Fruit fly (Drosophila melanogaster) whole organism, embryonic: ENCODE measurements around the gene Zdhhc8.
A peak's percentile ranks its signal among the peaks of the same experiment; 100 is the strongest.

Experiments
- Abd-B ChIP-seq: fragments of 200-800 bp; sonication (Bioruptor generic); optimal IDR thresholded peaks from 2 replicates; lab custom pipeline; 2018; ENCODE audit warnings: missing biosample characterization, mild to moderate bottlenecking, missing genetic modification characterization, moderate library complexity
- Adf1 ChIP-seq: fragments of 200-800 bp; sonication (Bioruptor generic); IDR thresholded peaks from 2 replicates; pipeline ENCODE4 v1.3.6; 2022; ENCODE audit warnings: missing biosample characterization, missing genetic modification characterization
- Aef1 ChIP-seq: fragments of 200-800 bp; sonication (Bioruptor generic); IDR thresholded peaks from 3 replicates; pipeline ENCODE4 v1.3.6; 2022; ENCODE audit warnings: missing biosample characterization, missing genetic modification characterization
- CG10321 ChIP-seq: fragments of 200-800 bp; sonication (Bioruptor generic); IDR thresholded peaks from 2 replicates; pipeline ENCODE4 v1.3.6; 2022; ENCODE audit warnings: missing biosample characterization, missing genetic modification characterization
- CG10565 ChIP-seq: fragments of 200-800 bp; sonication (Bioruptor generic); optimal IDR thresholded peaks from 3 replicates; lab custom pipeline; 2016; ENCODE audit warnings: missing biosample characterization, mild to moderate bottlenecking, missing genetic modification characterization
- CG11504 ChIP-seq: fragments of 200-800 bp; sonication (Bioruptor generic); optimal IDR thresholded peaks from 3 replicates; lab custom pipeline; 2019; ENCODE audit warnings: missing biosample characterization, mild to moderate bottlenecking, missing genetic modification characterization, moderate library complexity
- CG12104 ChIP-seq: fragments of 200-800 bp; sonication (Bioruptor generic); optimal IDR thresholded peaks from 3 replicates; lab custom pipeline; 2016; ENCODE audit warnings: missing biosample characterization, missing genetic modification characterization
- CG13287 ChIP-seq: fragments of 200-800 bp; sonication (Bioruptor generic); IDR thresholded peaks from 2 replicates; pipeline ENCODE4 v1.3.6; 2022; ENCODE audit warnings: missing biosample characterization, missing genetic modification characterization; ENCODE audit not compliant: partially characterized antibody
- CG1602 ChIP-seq: fragments of 200-800 bp; sonication (Bioruptor generic); optimal IDR thresholded peaks from 3 replicates; lab custom pipeline; 2016; ENCODE audit warnings: missing biosample characterization, missing genetic modification characterization
- CG17186 ChIP-seq: fragments of 200-800 bp; sonication (Bioruptor generic); optimal IDR thresholded peaks from 3 replicates; lab custom pipeline; 2017; ENCODE audit warnings: missing biosample characterization, missing genetic modification reagents, missing genetic modification characterization
- CG17385 ChIP-seq: fragments of 200-800 bp; sonication (Bioruptor generic); optimal IDR thresholded peaks from 3 replicates; lab custom pipeline; 2018; ENCODE audit warnings: missing biosample characterization, mild to moderate bottlenecking, missing genetic modification characterization
- CG17829 ChIP-seq: fragments of 200-800 bp; optimal IDR thresholded peaks from 2 replicates; lab custom pipeline; 2019; ENCODE audit warnings: missing biosample characterization, mild to moderate bottlenecking, missing genetic modification characterization, moderate library complexity
- CG2875 ChIP-seq: fragments of 200-800 bp; sonication (Bioruptor generic); optimal IDR thresholded peaks from 2 replicates; lab custom pipeline; 2017; ENCODE audit warnings: missing biosample characterization, mild to moderate bottlenecking, missing genetic modification characterization, missing genetic modification reagents
- CG32772 ChIP-seq: fragments of 200-800 bp; sonication (Bioruptor generic); IDR thresholded peaks from 2 replicates; pipeline ENCODE4 v1.3.6; 2022; ENCODE audit warnings: missing biosample characterization, missing genetic modification characterization
- CG3407 ChIP-seq: fragments of 200-800 bp; sonication (Bioruptor generic); optimal IDR thresholded peaks from 2 replicates; lab custom pipeline; 2018; ENCODE audit warnings: missing biosample characterization, mild to moderate bottlenecking, missing genetic modification characterization
- CG34224 ChIP-seq: fragments of 200-800 bp; sonication (Bioruptor generic); IDR thresholded peaks from 3 replicates; pipeline ENCODE4 v1.3.6; 2022; ENCODE audit warnings: missing biosample characterization, missing genetic modification characterization; ENCODE audit not compliant: partially characterized antibody
- CG6175 ChIP-seq: fragments of 200-800 bp; sonication (Bioruptor generic); IDR thresholded peaks from 3 replicates; pipeline ENCODE4 v1.3.6; 2022; ENCODE audit warnings: missing biosample characterization, missing genetic modification characterization
- CG6854 ChIP-seq: fragments of 200-800 bp; sonication (Bioruptor generic); optimal IDR thresholded peaks from 3 replicates; lab custom pipeline; 2017; ENCODE audit warnings: missing biosample characterization, mild to moderate bottlenecking, missing genetic modification characterization
- CG7928 ChIP-seq: fragments of 200-800 bp; sonication (Bioruptor generic); optimal IDR thresholded peaks from 2 replicates; lab custom pipeline; 2017; ENCODE audit warnings: missing biosample characterization, mild to moderate bottlenecking, missing genetic modification characterization
- CG7963 ChIP-seq: fragments of 200-800 bp; sonication (Bioruptor generic); IDR thresholded peaks from 3 replicates; pipeline ENCODE4 v1.3.6; 2022; ENCODE audit warnings: missing biosample characterization, missing genetic modification characterization; ENCODE audit not compliant: partially characterized antibody
- CG8089 ChIP-seq: fragments of 200-800 bp; sonication (Bioruptor generic); optimal IDR thresholded peaks from 3 replicates; lab custom pipeline; 2016; ENCODE audit warnings: missing biosample characterization, missing genetic modification characterization
- CG8765 ChIP-seq: fragments of 200-800 bp; sonication (Bioruptor generic); IDR thresholded peaks from 2 replicates; pipeline ENCODE4 v1.3.6; 2022; ENCODE audit warnings: missing biosample characterization, missing genetic modification characterization
- Deaf1 ChIP-seq: fragments of 200-800 bp; optimal IDR thresholded peaks from 3 replicates; lab custom pipeline; 2019; ENCODE audit warnings: missing biosample characterization, mild to moderate bottlenecking, missing genetic modification characterization, moderate library complexity
- Dip2 ChIP-seq: fragments of 200-800 bp; sonication (Bioruptor generic); IDR thresholded peaks from 2 replicates; pipeline ENCODE4 v1.3.6; 2022; ENCODE audit warnings: missing biosample characterization, missing genetic modification characterization
- Doc3 ChIP-seq: fragments of 200-800 bp; sonication (Bioruptor generic); IDR thresholded peaks from 3 replicates; pipeline ENCODE4 v1.3.6; 2022; ENCODE audit warnings: missing biosample characterization, missing genetic modification characterization; ENCODE audit not compliant: partially characterized antibody
- Elba2 ChIP-seq: fragments of 200-800 bp; sonication (Bioruptor generic); optimal IDR thresholded peaks from 3 replicates; lab custom pipeline; 2016; ENCODE audit warnings: missing biosample characterization, missing genetic modification characterization
- HmgD ChIP-seq: fragments of 200-800 bp; sonication (Bioruptor generic); optimal IDR thresholded peaks from 3 replicates; lab custom pipeline; 2016; ENCODE audit warnings: missing biosample characterization, missing genetic modification characterization
- Lim3 ChIP-seq: fragments of 200-800 bp; sonication (Bioruptor generic); IDR thresholded peaks from 2 replicates; pipeline ENCODE4 v1.3.6; 2022; ENCODE audit warnings: missing biosample characterization, missing genetic modification characterization
- Lpt ChIP-seq: fragments of >200 bp; optimal IDR thresholded peaks from 2 replicates; lab custom pipeline; 2018; ENCODE audit warnings: missing biosample characterization, missing genetic modification characterization
- Myb ChIP-seq: fragments of 200-800 bp; sonication (Bioruptor generic); optimal IDR thresholded peaks from 2 replicates; lab custom pipeline; 2016; ENCODE audit warnings: missing biosample characterization, missing genetic modification characterization
- Neu2 ChIP-seq: fragments of 200-800 bp; sonication (Bioruptor generic); optimal IDR thresholded peaks from 3 replicates; lab custom pipeline; 2016; ENCODE audit warnings: missing biosample characterization, missing genetic modification characterization, borderline replicate concordance
- Rx ChIP-seq: fragments of 200-800 bp; sonication (Bioruptor generic); IDR thresholded peaks from 2 replicates; pipeline ENCODE4 v1.3.6; 2022; ENCODE audit warnings: missing biosample characterization, missing genetic modification characterization
- Sox102F ChIP-seq: fragments of 200-800 bp; sonication (Bioruptor generic); optimal IDR thresholded peaks from 2 replicates; lab custom pipeline; 2018; ENCODE audit warnings: missing biosample characterization, mild to moderate bottlenecking, missing genetic modification characterization, moderate library complexity
- Xrp1 ChIP-seq: fragments of 200-800 bp; sonication (Bioruptor generic); IDR thresholded peaks from 2 replicates; pipeline ENCODE4 v1.3.6; 2022; ENCODE audit warnings: missing biosample characterization, missing genetic modification characterization
- ara ChIP-seq: fragments of 200-800 bp; sonication (Bioruptor generic); IDR thresholded peaks from 2 replicates; pipeline ENCODE4 v1.3.6; 2022; ENCODE audit warnings: missing biosample characterization, missing genetic modification characterization
- bab2 ChIP-seq: fragments of 200-800 bp; sonication (Bioruptor generic); optimal IDR thresholded peaks from 2 replicates; lab custom pipeline; 2016; ENCODE audit warnings: missing biosample characterization, missing genetic modification characterization
- disco-r ChIP-seq: fragments of 200-800 bp; sonication (Bioruptor generic); optimal IDR thresholded peaks from 2 replicates; lab custom pipeline; 2016; ENCODE audit warnings: missing biosample characterization, missing genetic modification characterization
- hkb ChIP-seq, 2 experiments: fragments of 200-800 bp in 1 of 2; fragments of >200 bp in 1 of 2; sonication (Bioruptor generic) in 1 of 2; IDR thresholded peaks in 1 of 2; optimal IDR thresholded peaks in 1 of 2; 2 replicates each; pipeline versions ENCODE4 v1.3.6 to Lab custom; 2017 to 2022; ENCODE audit warnings: missing biosample characterization in 1 of 2, missing genetic modification characterization in 1 of 2
- ind ChIP-seq: fragments of 200-800 bp; sonication (Bioruptor generic); optimal IDR thresholded peaks from 3 replicates; lab custom pipeline; 2016; ENCODE audit warnings: missing biosample characterization, missing genetic modification characterization
- insv ChIP-seq, 2 experiments: fragments of 200-800 bp; sonication (Bioruptor generic); optimal IDR thresholded peaks; 3 replicates each; lab custom pipeline; 2016 to 2018; ENCODE audit warnings: missing biosample characterization in 2 of 2, missing genetic modification characterization in 2 of 2
- kni ChIP-seq: fragments of 200-800 bp; sonication (Bioruptor generic); optimal IDR thresholded peaks from 3 replicates; lab custom pipeline; 2017; ENCODE audit warnings: mild to moderate bottlenecking, missing biosample characterization, missing genetic modification reagents, missing genetic modification characterization
- nerfin-1 ChIP-seq: fragments of 200-800 bp; sonication (Bioruptor generic); optimal IDR thresholded peaks from 3 replicates; lab custom pipeline; 2019; ENCODE audit warnings: missing biosample characterization, mild to moderate bottlenecking, missing genetic modification characterization, moderate library complexity
- nerfin-2 ChIP-seq: fragments of 200-800 bp; sonication (Bioruptor generic); IDR thresholded peaks from 2 replicates; pipeline ENCODE4 v1.3.6; 2022; ENCODE audit warnings: missing biosample characterization, missing genetic modification characterization; ENCODE audit not compliant: partially characterized antibody
- salm ChIP-seq: fragments of 200-800 bp; sonication (Bioruptor generic); optimal IDR thresholded peaks from 2 replicates; lab custom pipeline; 2018; ENCODE audit warnings: missing biosample characterization, mild to moderate bottlenecking, missing genetic modification characterization
- scrt ChIP-seq: fragments of 200-800 bp; sonication (Bioruptor generic); optimal IDR thresholded peaks from 2 replicates; lab custom pipeline; 2018; ENCODE audit warnings: missing biosample characterization, mild to moderate bottlenecking, missing genetic modification characterization, moderate library complexity
- shn ChIP-seq: fragments of 200-800 bp; sonication (Bioruptor generic); optimal IDR thresholded peaks from 3 replicates; lab custom pipeline; 2016; ENCODE audit warnings: missing biosample characterization, missing genetic modification characterization
- sim ChIP-seq: fragments of 200-800 bp; sonication (Bioruptor generic); IDR thresholded peaks from 2 replicates; pipeline ENCODE4 v1.3.6; 2022; ENCODE audit warnings: missing biosample characterization, missing genetic modification characterization
- tin ChIP-seq: fragments of 200-800 bp; sonication (Bioruptor generic); optimal IDR thresholded peaks from 3 replicates; lab custom pipeline; 2016; ENCODE audit warnings: missing biosample characterization, missing genetic modification characterization
- z ChIP-seq: fragments of 200-800 bp; sonication (Bioruptor generic); IDR thresholded peaks from 3 replicates; pipeline ENCODE4 v1.3.6; 2022; ENCODE audit warnings: missing biosample characterization, missing genetic modification characterization

Zdhhc8 gene

DNA sequence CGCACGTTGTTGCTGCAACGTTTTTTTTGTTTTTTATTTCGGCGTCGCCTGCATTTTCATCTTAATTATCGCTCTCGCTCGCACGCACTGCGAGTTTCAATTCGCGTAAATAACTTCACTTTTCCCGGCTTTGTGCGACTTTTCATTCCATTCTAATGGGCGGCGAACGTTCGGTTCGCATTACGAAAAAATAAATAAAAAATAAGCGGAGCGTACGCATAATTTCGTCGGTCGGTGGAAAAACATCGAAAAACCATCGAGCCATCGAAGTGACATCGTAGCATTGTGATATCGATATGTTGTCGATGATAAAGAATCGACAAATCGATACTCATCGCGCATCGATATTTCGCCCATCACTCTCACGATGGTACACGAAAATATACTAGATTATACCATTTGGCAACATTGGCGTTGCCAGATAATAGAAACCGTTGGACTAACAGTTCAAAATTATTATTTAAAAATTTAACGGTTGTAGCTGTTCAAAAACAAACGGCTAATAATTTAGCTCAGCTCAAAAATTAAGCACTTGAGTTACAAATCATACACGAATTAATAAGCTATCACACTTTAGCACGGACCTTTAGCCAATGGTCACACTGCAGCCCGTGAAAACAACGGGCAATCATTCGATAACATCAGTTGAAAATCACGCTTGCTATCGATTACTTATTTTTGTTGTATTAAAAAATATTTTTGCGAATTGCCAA lies at the start of gene Zdhhc8, which contains the start of gene BCL7-like (continued):
- no peak for TF ChIP-seq CG10321 (GFP tag; lab: Robert Waterston, UW)
- TF ChIP-seq Adf1 (GFP tag; lab: Robert Waterston, UW): no peak; the same call in 1 of the 2 replicates
- TF ChIP-seq CG32772 (GFP tag; lab: Robert Waterston, UW): peak; percentile 46; the same call in 1 of the 2 replicates
- TF ChIP-seq CG8089: no peak
- TF ChIP-seq Deaf1: peak; percentile 4
- TF ChIP-seq sim (GFP tag; lab: Robert Waterston, UW): no peak
- no peak for TF ChIP-seq Lim3
- peak; percentile 26 for TF ChIP-seq CG12104 (GFP tag; lab: Kevin White, UChicago)
- no peak for TF ChIP-seq CG17385
- peak; percentile 24 for TF ChIP-seq tin (GFP tag; lab: Kevin White, UChicago)
- TF ChIP-seq CG8765 (GFP tag; lab: Robert Waterston, UW): no peak
- TF ChIP-seq Xrp1: peak; percentile 42
- no peak for TF ChIP-seq CG6854 (GFP tag; lab: Kevin White, UChicago)
- TF ChIP-seq HmgD (GFP tag; lab: Kevin White, UChicago): no peak
- peak; percentile 84 for TF ChIP-seq Myb
- no peak for TF ChIP-seq ara
- TF ChIP-seq Dip2 (GFP tag; lab: Robert Waterston, UW): no peak
- TF ChIP-seq Rx: no peak
- peak; percentile 98 for TF ChIP-seq CG7963
- TF ChIP-seq CG10565 (GFP tag; lab: Kevin White, UChicago): no peak
- TF ChIP-seq CG2875 (GFP tag; lab: Kevin White, UChicago): no peak
- TF ChIP-seq salm: no peak
- TF ChIP-seq shn (GFP tag; lab: Kevin White, UChicago): peak; percentile 41
- TF ChIP-seq CG6175 (GFP tag; lab: Robert Waterston, UW): no peak
- TF ChIP-seq ind (GFP tag; lab: Kevin White, UChicago): peak; percentile 48
- peak; percentile 96 for TF ChIP-seq CG34224 (GFP tag; lab: Robert Waterston, UW)
- TF ChIP-seq CG1602 (GFP tag; lab: Kevin White, UChicago): peak; percentile 46
- TF ChIP-seq CG3407 (GFP tag; lab: Kevin White, UChicago): no peak
- peak; percentile 96 for TF ChIP-seq nerfin-2 (GFP tag; lab: Robert Waterston, UW)
- TF ChIP-seq Sox102F (GFP tag; lab: Kevin White, UChicago): peak; percentile 35
- no peak for TF ChIP-seq Elba2 (GFP tag; lab: Kevin White, UChicago)
- no peak for TF ChIP-seq hkb (optimal IDR thresholded peaks at IDR 0.05; lab: Kevin White, UChicago)
- TF ChIP-seq hkb (GFP tag; IDR thresholded peaks at IDR 0.05; lab: Robert Waterston, UW): no peak
- TF ChIP-seq scrt (GFP tag; lab: Kevin White, UChicago): no peak
- TF ChIP-seq Abd-B (GFP tag; lab: Kevin White, UChicago): peak; percentile 22
- no peak for TF ChIP-seq insv (GFP tag; optimal IDR thresholded peaks at IDR 0.05; lab: Kevin White, UChicago)
- no peak for TF ChIP-seq Lpt (GFP tag; lab: Kevin White, UChicago)
- peak; percentile 98 for TF ChIP-seq CG13287 (GFP tag; lab: Robert Waterston, UW)
- TF ChIP-seq bab2 (GFP tag; lab: Kevin White, UChicago): peak; percentile 39
- TF ChIP-seq Doc3 (GFP tag; lab: Robert Waterston, UW): peak; percentile 92
- TF ChIP-seq nerfin-1 (tag; lab: Kevin White, UChicago): no peak
- no peak for TF ChIP-seq CG7928 (GFP tag; lab: Kevin White, UChicago)
- TF ChIP-seq Aef1 (GFP tag; lab: Robert Waterston, UW): peak; percentile 47
- TF ChIP-seq kni (GFP tag; lab: Kevin White, UChicago): no peak
- TF ChIP-seq CG17186 (GFP tag; lab: Kevin White, UChicago): peak; percentile 61
- TF ChIP-seq Neu2 (GFP tag; lab: Kevin White, UChicago): no peak
- TF ChIP-seq CG17829 (tag; lab: Kevin White, UChicago): peak; percentile 44
- TF ChIP-seq z: no peak
- no peak for TF ChIP-seq disco-r (GFP tag; lab: Kevin White, UChicago)
- TF ChIP-seq CG11504 (tag; lab: Kevin White, UChicago): no peak
